Worm (Caenorhabditis elegans) whole organism, young adult: ENCODE results near the gene srbc-23.

Experiments
- him-1 ChIP-seq: sonication (generic microtip); optimal IDR thresholded peaks from 2 replicates; lab custom pipeline; 2016; ENCODE audit warnings: missing genotype, missing genetic modification reagents, missing genetic modification characterization, missing compliant biosample characterization
- lin-40 ChIP-seq: sonication (generic microtip); optimal IDR thresholded peaks from 2 replicates; lab custom pipeline; 2016; ENCODE audit warnings: missing genetic modification characterization, mild to moderate bottlenecking, missing compliant biosample characterization, missing genotype, missing genetic modification reagents
- mxl-1 ChIP-seq: sonication (generic microtip); optimal IDR thresholded peaks from 2 replicates; lab custom pipeline; 2016; ENCODE audit warnings: missing genetic modification characterization, missing compliant biosample characterization
- nhr-80 ChIP-seq: sonication (generic microtip); optimal IDR thresholded peaks from 2 replicates; lab custom pipeline; 2016; ENCODE audit warnings: missing genetic modification characterization, missing compliant biosample characterization
- nhr-90 ChIP-seq: sonication (generic microtip); optimal IDR thresholded peaks from 2 replicates; lab custom pipeline; 2016; ENCODE audit warnings: missing genotype, mild to moderate bottlenecking, missing genetic modification characterization, missing compliant biosample characterization
- pbrm-1 ChIP-seq: fragments of 200-800 bp; sonication (Bioruptor generic); IDR thresholded peaks from 2 replicates; pipeline ENCODE4 v1.3.6; 2022; ENCODE audit warnings: missing genetic modification reagents, missing genetic modification characterization, missing compliant biosample characterization
- rpc-1 ChIP-seq, 2 experiments: fragments of 150-350 bp in 1 of 2; sonication (generic microtip) in 1 of 2; optimal IDR thresholded peaks; 2 replicates each; lab custom pipeline; 2014 to 2018; ENCODE audit warnings: missing biosample characterization in 1 of 2, missing genetic modification characterization in 1 of 2, missing genetic modification reagents in 1 of 2, missing genotype in 1 of 2
- snpc-1.1 ChIP-seq: sonication (generic microtip); optimal IDR thresholded peaks from 2 replicates; lab custom pipeline; 2017; ENCODE audit warnings: missing genetic modification characterization, mild to moderate bottlenecking, missing compliant biosample characterization, antibody characterized with exemption, moderate library complexity, missing genotype, missing genetic modification reagents; ENCODE audit not compliant: insufficient read depth
- snpc-4 ChIP-seq, 5 experiments: fragments of 150-350 bp in 1 of 5; sonication (generic microtip) in 4 of 5; optimal IDR thresholded peaks; 2 replicates each; lab custom pipeline; 2014 to 2018; ENCODE audit warnings: missing genetic modification characterization in 5 of 5, missing biosample characterization in 3 of 5, antibody characterized with exemption in 2 of 5, mild to moderate bottlenecking in 2 of 5, missing compliant biosample characterization in 2 of 5, missing genotype in 2 of 5, moderate library complexity in 2 of 5, missing genetic modification reagents in 1 of 5
- xnd-1 ChIP-seq: sonication (generic microtip); optimal IDR thresholded peaks from 2 replicates; lab custom pipeline; 2016; ENCODE audit warnings: missing genotype, missing genetic modification reagents, missing genetic modification characterization, missing compliant biosample characterization
- zfh-2 ChIP-seq: fragments of 200-800 bp; sonication (Bioruptor generic); conservative IDR thresholded peaks from 2 replicates; pipeline ENCODE4 v1.3.6; 2022; ENCODE audit warnings: missing genetic modification reagents, missing genetic modification characterization, missing compliant biosample characterization
- ztf-3 ChIP-seq: fragments of 200-800 bp; sonication (Bioruptor generic); optimal IDR thresholded peaks from 2 replicates; lab custom pipeline; 2018; ENCODE audit warnings: mild to moderate bottlenecking, missing genetic modification characterization, missing compliant biosample characterization

ce11 chrV:2118574-2118973, 34.8 kb upstream of the srbc-23 start, which contains the start of gene bgnt-1.2:
- TF ChIP-seq snpc-4 (GFP tag; optimal IDR thresholded peaks at IDR 0.05; lab: Kevin White, UChicago) (no peak), snpc-4 (tag; optimal IDR thresholded peaks at IDR 0.05; lab: Kevin White, UChicago) (no peak), nhr-80 (tag; lab: Kevin White, UChicago) (no peak), snpc-1.1 (tag; lab: Kevin White, UChicago) (no peak), mxl-1 (tag; lab: Kevin White, UChicago) (no peak), lin-40 (tag; lab: Kevin White, UChicago) (no peak), him-1 (no peak), zfh-2 (GFP tag; lab: Robert Waterston, UW) (no peak), nhr-90 (tag; lab: Kevin White, UChicago) (no peak), ztf-3 (GFP tag; lab: Kevin White, UChicago) (no peak), xnd-1 (no peak), rpc-1 (optimal IDR thresholded peaks at IDR 0.05; lab: Kevin White, UChicago) (no peak), rpc-1 (tag; optimal IDR thresholded peaks at IDR 0.05; lab: Kevin White, UChicago) (no peak), pbrm-1 (no peak)
